Worm (Caenorhabditis elegans) whole organism, L1 larva: ENCODE measurements around the gene ndua-8.

Experiments
- C04F5.9 ChIP-seq: sonication (generic microtip); optimal IDR thresholded peaks from 2 replicates; lab custom pipeline; 2016; ENCODE audit warnings: missing genetic modification characterization, missing compliant biosample characterization
- F16B12.6 ChIP-seq: fragments of 150-350 bp; optimal IDR thresholded peaks from 2 replicates; lab custom pipeline; 2014; ENCODE audit warnings: missing biosample characterization, missing genetic modification characterization
- Y116A8C.19 ChIP-seq: sonication (generic microtip); optimal IDR thresholded peaks from 2 replicates; lab custom pipeline; 2016; ENCODE audit warnings: missing compliant biosample characterization, missing genetic modification characterization, borderline replicate concordance
- aha-1 ChIP-seq: fragments of 150-350 bp; optimal IDR thresholded peaks from 2 replicates; lab custom pipeline; 2014; ENCODE audit warnings: missing biosample characterization, missing genetic modification characterization
- aly-2 ChIP-seq: fragments of 150-350 bp; optimal IDR thresholded peaks from 2 replicates; lab custom pipeline; 2014; ENCODE audit warnings: missing biosample characterization, missing genetic modification characterization
- blmp-1 ChIP-seq: fragments of 150-350 bp; optimal IDR thresholded peaks from 2 replicates; lab custom pipeline; 2014; ENCODE audit warnings: missing biosample characterization, missing genetic modification characterization
- ceh-8 ChIP-seq: fragments of 200-800 bp; sonication (Bioruptor generic); optimal IDR thresholded peaks from 2 replicates; lab custom pipeline; 2018; ENCODE audit warnings: mild to moderate bottlenecking, missing genetic modification characterization, moderate library complexity, missing compliant biosample characterization
- ceh-82 ChIP-seq, 3 experiments: fragments of 150-350 bp in 1 of 3; sonication (generic microtip) in 2 of 3; optimal IDR thresholded peaks; 2 replicates each; lab custom pipeline; 2014 to 2017; ENCODE audit warnings: missing biosample characterization in 3 of 3, missing genetic modification characterization in 3 of 3
- ceh-88 ChIP-seq: fragments of 200-800 bp; sonication (Bioruptor generic); IDR thresholded peaks from 2 replicates; pipeline ENCODE4 v1.3.6; 2022; ENCODE audit warnings: missing genetic modification characterization, missing compliant biosample characterization
- dpl-1 ChIP-seq, 3 experiments: fragments of 150-350 bp in 2 of 3; sonication (generic microtip) in 1 of 3; optimal IDR thresholded peaks; 2 replicates each; lab custom pipeline; 2014 to 2017; ENCODE audit warnings: missing biosample characterization in 3 of 3, missing genetic modification characterization in 3 of 3, missing genetic modification reagents in 3 of 3
- dsc-1 ChIP-seq: sonication (generic microtip); optimal IDR thresholded peaks from 2 replicates; lab custom pipeline; 2016; ENCODE audit warnings: mild to moderate bottlenecking, missing genetic modification characterization, missing compliant biosample characterization
- efl-1 ChIP-seq, 4 experiments: fragments of 150-350 bp; optimal IDR thresholded peaks in 3 of 4; peaks in 1 of 4; 1 replicate in 1 of 4; 2 replicates in 3 of 4; lab custom pipeline; 2014; ENCODE audit warnings: missing biosample characterization in 2 of 4, missing genetic modification characterization in 2 of 4, missing genetic modification reagents in 2 of 4
- egl-13 ChIP-seq: sonication (generic microtip); optimal IDR thresholded peaks from 2 replicates; lab custom pipeline; 2016; ENCODE audit warnings: missing genotype, missing genetic modification reagents, missing genetic modification characterization, missing compliant biosample characterization
- elt-3 ChIP-seq, 6 experiments: fragments of 150-350 bp in 1 of 6; sonication (generic microtip); optimal IDR thresholded peaks; 2 replicates each; lab custom pipeline; 2017 to 2018; ENCODE audit warnings: missing biosample characterization in 6 of 6, missing genetic modification characterization in 6 of 6, inconsistent platforms in 1 of 6
- ets-5 ChIP-seq: fragments of 200-800 bp; sonication (Bioruptor generic); IDR thresholded peaks from 2 replicates; pipeline ENCODE4 v1.3.6; 2022; ENCODE audit warnings: missing genetic modification characterization, missing compliant biosample characterization
- fkh-8 ChIP-seq: sonication (generic microtip); optimal IDR thresholded peaks from 2 replicates; lab custom pipeline; 2016; ENCODE audit warnings: mild to moderate bottlenecking, missing genetic modification characterization, missing compliant biosample characterization
- grh-1 ChIP-seq: fragments of 200-800 bp; sonication (Bioruptor generic); IDR thresholded peaks from 2 replicates; pipeline ENCODE4 v1.3.6; 2022; ENCODE audit warnings: missing genetic modification reagents, missing genetic modification characterization, missing compliant biosample characterization
- hpl-2 ChIP-seq: fragments of 150-350 bp; optimal IDR thresholded peaks from 2 replicates; lab custom pipeline; 2014; ENCODE audit warnings: missing biosample characterization, missing genetic modification reagents, missing genetic modification characterization
- irx-1 ChIP-seq: sonication (generic microtip); optimal IDR thresholded peaks from 2 replicates; lab custom pipeline; 2016; ENCODE audit warnings: missing genetic modification characterization, missing compliant biosample characterization
- lin-13 ChIP-seq: fragments of 150-350 bp; optimal IDR thresholded peaks from 2 replicates; lab custom pipeline; 2014; ENCODE audit warnings: missing biosample characterization, missing genetic modification reagents, missing genetic modification characterization
- lin-14 ChIP-seq: fragments of 200-800 bp; sonication (Bioruptor generic); optimal IDR thresholded peaks from 2 replicates; lab custom pipeline; 2018; ENCODE audit warnings: mild to moderate bottlenecking, missing genetic modification characterization, moderate library complexity, missing compliant biosample characterization
- lin-15B ChIP-seq: fragments of 150-350 bp; sonication (generic microtip); optimal IDR thresholded peaks from 3 replicates; lab custom pipeline; 2014; ENCODE audit warnings: missing biosample characterization, missing genetic modification characterization
- lin-35 ChIP-seq, 2 experiments: fragments of 150-350 bp; optimal IDR thresholded peaks; 2 replicates each; lab custom pipeline; 2014; ENCODE audit warnings: missing biosample characterization in 2 of 2, missing genetic modification characterization in 2 of 2, missing genetic modification reagents in 2 of 2
- lin-39 ChIP-seq: fragments of 150-350 bp; optimal IDR thresholded peaks from 2 replicates; lab custom pipeline; 2014; ENCODE audit warnings: missing biosample characterization, missing genetic modification reagents, missing genetic modification characterization
- lir-3 ChIP-seq: sonication (generic microtip); optimal IDR thresholded peaks from 2 replicates; lab custom pipeline; 2016; ENCODE audit warnings: mild to moderate bottlenecking, missing genetic modification characterization, moderate library complexity, missing compliant biosample characterization; ENCODE audit not compliant: poor library complexity
- lsy-2 ChIP-seq, 2 experiments: fragments of 150-350 bp; optimal IDR thresholded peaks; 2 replicates each; lab custom pipeline; 2014; ENCODE audit warnings: missing biosample characterization in 2 of 2, missing genetic modification characterization in 2 of 2
- mab-9 ChIP-seq: fragments of 200-800 bp; sonication (Bioruptor generic); IDR thresholded peaks from 2 replicates; pipeline ENCODE4 v1.3.6; 2022; ENCODE audit warnings: missing genetic modification reagents, missing genetic modification characterization, missing compliant biosample characterization
- mdl-1 ChIP-seq, 2 experiments: fragments of 150-350 bp; optimal IDR thresholded peaks; 2 replicates each; lab custom pipeline; 2014 to 2017; ENCODE audit warnings: missing biosample characterization in 2 of 2, missing genetic modification characterization in 2 of 2, inconsistent platforms in 1 of 2
- mep-1 ChIP-seq: fragments of 150-350 bp; optimal IDR thresholded peaks from 2 replicates; lab custom pipeline; 2014; ENCODE audit warnings: missing biosample characterization, missing genetic modification characterization
- nhr-11 ChIP-seq: fragments of 150-350 bp; optimal IDR thresholded peaks from 2 replicates; lab custom pipeline; 2014; ENCODE audit warnings: missing biosample characterization, missing genetic modification characterization
- nhr-12 ChIP-seq: sonication (generic microtip); optimal IDR thresholded peaks from 2 replicates; lab custom pipeline; 2017; ENCODE audit warnings: missing biosample characterization, missing genetic modification characterization
- nhr-19 ChIP-seq: fragments of 200-800 bp; sonication (Bioruptor generic); conservative IDR thresholded peaks from 2 replicates; pipeline ENCODE4 v1.3.6; 2022; ENCODE audit warnings: missing genetic modification characterization, missing compliant biosample characterization
- nhr-20 ChIP-seq: sonication (generic microtip); optimal IDR thresholded peaks from 2 replicates; lab custom pipeline; 2016; ENCODE audit warnings: mild to moderate bottlenecking, missing genetic modification characterization, missing compliant biosample characterization
- nhr-237 ChIP-seq: fragments of 150-350 bp; optimal IDR thresholded peaks from 2 replicates; lab custom pipeline; 2014; ENCODE audit warnings: missing biosample characterization, missing genetic modification characterization
- nhr-28 ChIP-seq: fragments of 150-350 bp; optimal IDR thresholded peaks from 2 replicates; lab custom pipeline; 2014; ENCODE audit warnings: missing biosample characterization, missing genetic modification characterization
- nhr-47 ChIP-seq: sonication (generic microtip); optimal IDR thresholded peaks from 2 replicates; lab custom pipeline; 2016; ENCODE audit warnings: mild to moderate bottlenecking, missing genetic modification characterization, moderate library complexity, missing compliant biosample characterization
- nhr-71 ChIP-seq: sonication (generic microtip); optimal IDR thresholded peaks from 2 replicates; lab custom pipeline; 2016; ENCODE audit warnings: mild to moderate bottlenecking, missing genetic modification characterization, moderate library complexity, missing compliant biosample characterization
- nhr-76 ChIP-seq: sonication (generic microtip); optimal IDR thresholded peaks from 2 replicates; lab custom pipeline; 2017; ENCODE audit warnings: missing biosample characterization, missing genetic modification characterization
- nhr-85 ChIP-seq: sonication (generic microtip); peaks from one replicate; lab custom pipeline; 2016; ENCODE audit warnings: missing genetic modification characterization, inconsistent platforms, missing compliant biosample characterization
- pag-3 ChIP-seq: sonication (generic microtip); optimal IDR thresholded peaks from 2 replicates; lab custom pipeline; 2017; ENCODE audit warnings: missing genetic modification characterization, mild to moderate bottlenecking, missing compliant biosample characterization, antibody characterized with exemption, borderline replicate concordance; ENCODE audit not compliant: insufficient read depth
- pqm-1 ChIP-seq: sonication (generic microtip); optimal IDR thresholded peaks from 3 replicates; lab custom pipeline; 2017; ENCODE audit warnings: missing biosample characterization, missing genetic modification characterization
- rnt-1 ChIP-seq: sonication (generic microtip); optimal IDR thresholded peaks from 2 replicates; lab custom pipeline; 2016; ENCODE audit warnings: mild to moderate bottlenecking, missing genetic modification characterization, moderate library complexity, missing compliant biosample characterization
- skn-1 ChIP-seq: fragments of 150-350 bp; optimal IDR thresholded peaks from 2 replicates; lab custom pipeline; 2014; ENCODE audit warnings: missing biosample characterization, missing genetic modification characterization
- snu-23 ChIP-seq: sonication (generic microtip); optimal IDR thresholded peaks from 2 replicates; lab custom pipeline; 2016; ENCODE audit warnings: missing genetic modification characterization, missing compliant biosample characterization
- sup-37 ChIP-seq: fragments of 200-800 bp; sonication (Bioruptor generic); optimal IDR thresholded peaks from 2 replicates; lab custom pipeline; 2018; ENCODE audit warnings: mild to moderate bottlenecking, missing genetic modification characterization, missing compliant biosample characterization
- swsn-7 ChIP-seq: sonication (generic microtip); optimal IDR thresholded peaks from 2 replicates; lab custom pipeline; 2016; ENCODE audit warnings: missing genetic modification characterization, missing compliant biosample characterization
- tlp-1 ChIP-seq: fragments of 150-350 bp; optimal IDR thresholded peaks from 2 replicates; lab custom pipeline; 2014; ENCODE audit warnings: missing biosample characterization, missing genetic modification characterization
- unc-130 ChIP-seq: fragments of 150-350 bp; optimal IDR thresholded peaks from 2 replicates; lab custom pipeline; 2017; ENCODE audit warnings: missing biosample characterization, missing genetic modification characterization, inconsistent platforms
- unc-86 ChIP-seq: sonication (generic microtip); optimal IDR thresholded peaks from 2 replicates; lab custom pipeline; 2016; ENCODE audit warnings: missing genetic modification characterization, missing compliant biosample characterization
- unc-98 ChIP-seq: fragments of 200-800 bp; sonication (Bioruptor generic); IDR thresholded peaks from 2 replicates; pipeline ENCODE4 v1.3.6; 2022; ENCODE audit warnings: missing genetic modification characterization, missing compliant biosample characterization
- xbp-1 ChIP-seq: sonication (generic microtip); optimal IDR thresholded peaks from 2 replicates; lab custom pipeline; 2016; ENCODE audit warnings: missing genetic modification characterization, missing compliant biosample characterization
- ztf-11 ChIP-seq, 2 experiments: sonication (generic microtip); optimal IDR thresholded peaks; 2 replicates each; lab custom pipeline; 2016 to 2017; ENCODE audit warnings: missing genetic modification characterization in 2 of 2, missing biosample characterization in 1 of 2, missing compliant biosample characterization in 1 of 2

Gene ndua-8

DNA sequence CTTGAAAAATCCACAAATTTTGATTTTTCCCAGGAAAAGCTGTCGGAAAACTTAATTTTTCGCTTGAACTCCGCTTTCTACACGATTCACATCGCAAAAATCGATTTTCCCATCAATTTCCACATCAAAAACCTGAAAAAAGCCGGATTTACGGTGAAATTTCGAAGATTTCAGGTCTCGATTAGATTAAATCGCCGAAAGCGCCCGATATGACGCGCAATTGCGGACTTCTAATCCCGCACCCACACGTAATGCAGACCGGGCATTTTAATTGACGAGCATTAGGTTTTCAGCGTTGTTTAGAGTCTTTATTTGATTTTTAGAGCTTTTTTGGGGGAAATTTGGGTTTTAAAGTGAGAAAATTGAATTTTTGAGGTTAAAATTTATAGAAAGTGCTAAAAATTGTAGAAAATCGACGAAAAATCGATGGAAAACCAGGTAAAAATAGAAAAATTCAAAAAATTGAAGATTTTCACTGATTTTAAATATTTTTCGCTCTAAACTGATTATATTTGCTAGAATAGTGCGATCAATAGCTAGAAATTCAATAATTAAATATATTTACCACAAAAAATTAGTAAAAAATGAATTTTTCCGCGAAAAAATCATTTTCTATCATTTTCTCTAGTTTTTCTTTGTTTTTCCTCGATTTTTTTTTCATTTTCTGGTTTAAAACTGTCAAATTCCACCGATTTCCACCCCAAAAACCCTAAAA is 41.7 kb upstream of the ndua-8 start, which contains the start of gene Y54F10AL.1:
Gene Y54F10AL.1, plus strand, starts transcription at position 665 of the 715 bp plus-strand sequence.
- TF ChIP-seq hpl-2 = no peak
- no peak for TF ChIP-seq nhr-11 (tag; lab: Kevin White, UChicago)
- TF ChIP-seq sup-37 (GFP tag; lab: Kevin White, UChicago) = no peak
- TF ChIP-seq blmp-1 (tag; lab: Kevin White, UChicago) = peak; percentile 29
- peak; percentile 38 for TF ChIP-seq xbp-1 (tag; lab: Kevin White, UChicago)
- no peak for TF ChIP-seq nhr-47 (tag; lab: Kevin White, UChicago)
- no peak for TF ChIP-seq lin-14 (GFP tag; lab: Kevin White, UChicago)
- TF ChIP-seq dpl-1 (GFP tag; optimal IDR thresholded peaks at IDR 0.05; lab: Kevin White, UChicago) = peak in 2 of 3 experiments; percentile 35 to 67
- peak; percentile 58 to 61 for TF ChIP-seq lsy-2 (tag; optimal IDR thresholded peaks at IDR 0.05; lab: Kevin White, UChicago)
- TF ChIP-seq pag-3 (tag; lab: Kevin White, UChicago) = no peak
- no peak for TF ChIP-seq nhr-12
- TF ChIP-seq Y116A8C.19 (tag; lab: Kevin White, UChicago) = no peak
- no peak for TF ChIP-seq elt-3 (tag; optimal IDR thresholded peaks at IDR 0.05; lab: Kevin White, UChicago)
- no peak for TF ChIP-seq rnt-1 (tag; lab: Kevin White, UChicago)
- TF ChIP-seq ceh-82 (tag; optimal IDR thresholded peaks at IDR 0.05; lab: Kevin White, UChicago) = peak in 1 of 3 experiments; percentile 15
- no peak for TF ChIP-seq lin-13 (GFP tag; lab: Kevin White, UChicago)
- TF ChIP-seq aly-2 (tag; lab: Kevin White, UChicago) = no peak
- TF ChIP-seq mdl-1 (tag; optimal IDR thresholded peaks at IDR 0.05; lab: Kevin White, UChicago) = no peak
- no peak for TF ChIP-seq ceh-8 (GFP tag; lab: Kevin White, UChicago)
- peak; percentile 88 for TF ChIP-seq F16B12.6
- peak; percentile 39 to 48 for TF ChIP-seq lin-35 (GFP tag; optimal IDR thresholded peaks at IDR 0.05; lab: Kevin White, UChicago)
- TF ChIP-seq nhr-28 = no peak
- no peak for TF ChIP-seq C04F5.9
- TF ChIP-seq snu-23 (GFP tag; lab: Kevin White, UChicago) = peak; percentile 44
- peak; percentile 40 to 57 for TF ChIP-seq efl-1 (optimal IDR thresholded peaks at IDR 0.05; lab: Kevin White, UChicago)
- TF ChIP-seq efl-1 (GFP tag; optimal IDR thresholded peaks at IDR 0.05 in 1 of 2; lab: Kevin White, UChicago) = peak; percentile 53 to 94
- no peak for TF ChIP-seq nhr-237 (tag; lab: Kevin White, UChicago)
- TF ChIP-seq tlp-1 (tag; lab: Kevin White, UChicago) = no peak
- TF ChIP-seq grh-1 (GFP tag; lab: Robert Waterston, UW) = no peak
- TF ChIP-seq nhr-71 (tag; lab: Kevin White, UChicago) = no peak
- no peak for TF ChIP-seq irx-1 (tag; lab: Kevin White, UChicago)
- TF ChIP-seq unc-98 = no peak
- no peak for TF ChIP-seq unc-86 (tag; lab: Kevin White, UChicago)
- no peak for TF ChIP-seq pqm-1 (tag; lab: Kevin White, UChicago)
- TF ChIP-seq mab-9 = no peak
- TF ChIP-seq ets-5 (GFP tag; lab: Robert Waterston, UW) = no peak
- no peak for TF ChIP-seq dsc-1 (tag; lab: Kevin White, UChicago)
- no peak for TF ChIP-seq unc-130 (tag; lab: Kevin White, UChicago)
- no peak for TF ChIP-seq swsn-7 (tag; lab: Kevin White, UChicago)
- TF ChIP-seq ceh-88 (GFP tag; lab: Robert Waterston, UW) = no peak
- no peak for TF ChIP-seq lin-39 (tag; lab: Kevin White, UChicago)
- no peak for TF ChIP-seq lin-15B (tag; lab: Kevin White, UChicago)
- TF ChIP-seq nhr-76 = no peak
- TF ChIP-seq fkh-8 (tag; lab: Kevin White, UChicago) = no peak
- no peak for TF ChIP-seq nhr-20
- TF ChIP-seq ztf-11 (tag; optimal IDR thresholded peaks at IDR 0.05; lab: Kevin White, UChicago) = no peak
- no peak for TF ChIP-seq egl-13 (tag; lab: Kevin White, UChicago)
- no peak for TF ChIP-seq nhr-19 (GFP tag; lab: Robert Waterston, UW)
- TF ChIP-seq aha-1 = no peak
- no peak for TF ChIP-seq lir-3 (tag; lab: Kevin White, UChicago)
- TF ChIP-seq mep-1 (tag; lab: Kevin White, UChicago) = peak; percentile 26
- peak; percentile 20 for TF ChIP-seq skn-1 (tag; lab: Kevin White, UChicago)
- TF ChIP-seq nhr-85 (tag; lab: Kevin White, UChicago) = no peak
